Worm (Caenorhabditis elegans) whole organism, midembryonic: Measurements from ENCODE around the gene T18D3.1.

Source experiments
- T22C8.4 ChIP-seq: fragments of 200-800 bp; sonication (Bioruptor generic); IDR thresholded peaks from 2 replicates; pipeline ENCODE4 v1.3.6; 2022; ENCODE audit warnings: missing genetic modification characterization, missing compliant biosample characterization
- flt-1 ChIP-seq: fragments of 200-800 bp; sonication (Bioruptor generic); IDR thresholded peaks from 2 replicates; pipeline ENCODE4 v1.3.6; 2022; ENCODE audit warnings: missing genetic modification characterization, missing compliant biosample characterization
- klf-2 ChIP-seq: fragments of 200-800 bp; sonication (Bioruptor generic); conservative IDR thresholded peaks from 2 replicates; pipeline ENCODE4 v1.3.6; 2022; ENCODE audit warnings: missing genetic modification reagents, missing genetic modification characterization, missing compliant biosample characterization
- med-1 ChIP-seq: sonication (generic microtip); optimal IDR thresholded peaks from 2 replicates; lab custom pipeline; 2017; ENCODE audit warnings: missing genetic modification characterization, mild to moderate bottlenecking, missing compliant biosample characterization, antibody characterized with exemption, missing genetic modification reagents; ENCODE audit not compliant: insufficient read depth
- ref-1 ChIP-seq: fragments of 200-800 bp; sonication (Bioruptor generic); conservative IDR thresholded peaks from 2 replicates; pipeline ENCODE4 v1.3.6; 2022; ENCODE audit warnings: missing genetic modification reagents, missing genetic modification characterization, missing compliant biosample characterization
- tab-1 ChIP-seq: fragments of 200-800 bp; sonication (Bioruptor generic); IDR thresholded peaks from 2 replicates; pipeline ENCODE4 v1.3.6; 2022; ENCODE audit warnings: missing genetic modification characterization, missing compliant biosample characterization
- ztf-23 ChIP-seq: fragments of 200-800 bp; sonication (Bioruptor generic); IDR thresholded peaks from 2 replicates; pipeline ENCODE4 v1.3.6; 2022; ENCODE audit warnings: missing genetic modification reagents, missing genetic modification characterization, missing compliant biosample characterization
- ztf-29 ChIP-seq: fragments of 200-800 bp; sonication (Bioruptor generic); IDR thresholded peaks from 2 replicates; pipeline ENCODE4 v1.3.6; 2022; ENCODE audit warnings: missing genetic modification reagents, missing genetic modification characterization, missing compliant biosample characterization

DNA sequence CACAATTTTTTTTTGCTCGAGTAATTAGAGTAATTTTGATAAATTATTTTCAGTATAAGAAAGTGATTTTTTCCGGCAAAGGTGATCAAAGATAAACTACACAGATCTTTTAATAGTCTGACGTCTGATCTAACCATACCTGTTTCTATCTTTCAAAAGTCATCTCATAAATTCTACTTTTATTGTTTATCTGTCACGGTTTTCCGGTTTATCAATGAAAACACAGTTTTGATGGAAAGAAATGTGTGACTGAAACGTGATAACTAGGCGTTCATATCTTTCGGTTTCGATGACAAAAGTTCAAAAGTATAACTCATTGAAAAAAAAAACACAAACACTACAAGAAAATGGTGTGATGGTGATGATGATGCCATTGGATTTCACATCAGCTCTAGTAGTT lies 32.0 kb upstream of the T18D3.1 start:
- TF ChIP-seq tab-1 (no peak), flt-1 (GFP tag; lab: Robert Waterston, UW) (no peak), klf-2 (GFP tag; lab: Robert Waterston, UW) (no peak), ztf-23 (GFP tag; lab: Robert Waterston, UW) (no peak), ref-1 (GFP tag; lab: Robert Waterston, UW) (no peak), ztf-29 (GFP tag; lab: Robert Waterston, UW) (no peak), med-1 (GFP tag; lab: Kevin White, UChicago) (no peak), T22C8.4 (GFP tag; lab: Robert Waterston, UW) (no peak)
